Worm (Caenorhabditis elegans) whole organism, L4 larva: Measurements from ENCODE around the gene B0457.4.

Experiments used
- F10B5.3 ChIP-seq: sonication (generic microtip); optimal IDR thresholded peaks from 2 replicates; lab custom pipeline; 2016; ENCODE audit warnings: mild to moderate bottlenecking, missing genetic modification characterization, missing compliant biosample characterization
- F37D6.2 ChIP-seq: sonication (generic microtip); optimal IDR thresholded peaks from 2 replicates; lab custom pipeline; 2016; ENCODE audit warnings: mild to moderate bottlenecking, missing genetic modification characterization, missing compliant biosample characterization
- F49E8.2 ChIP-seq: sonication (generic microtip); optimal IDR thresholded peaks from 2 replicates; lab custom pipeline; 2016; ENCODE audit warnings: missing compliant biosample characterization, mild to moderate bottlenecking, missing genetic modification characterization, borderline replicate concordance
- Y105C5A.15 ChIP-seq: fragments of 200-800 bp; sonication (Bioruptor generic); IDR thresholded peaks from 2 replicates; pipeline ENCODE4 v1.3.6; 2022; ENCODE audit warnings: missing genetic modification characterization, missing compliant biosample characterization
- aha-1 ChIP-seq: fragments of 150-350 bp; peaks from one replicate; lab custom pipeline; 2014; ENCODE audit warnings: missing biosample characterization, missing genetic modification characterization
- aly-2 ChIP-seq: sonication (generic microtip); optimal IDR thresholded peaks from 2 replicates; lab custom pipeline; 2018; ENCODE audit warnings: missing biosample characterization, missing genetic modification characterization
- arid-1 ChIP-seq: fragments of 200-800 bp; sonication (Bioruptor generic); conservative IDR thresholded peaks from 2 replicates; pipeline ENCODE4 v1.3.6; 2022; ENCODE audit warnings: missing genetic modification reagents, missing genetic modification characterization, missing compliant biosample characterization
- ceh-32 ChIP-seq: sonication (generic microtip); optimal IDR thresholded peaks from 2 replicates; lab custom pipeline; 2016; ENCODE audit warnings: mild to moderate bottlenecking, missing genetic modification characterization, missing compliant biosample characterization; ENCODE audit not compliant: poor library complexity
- ceh-44 ChIP-seq: fragments of 200-800 bp; sonication (Bioruptor generic); IDR thresholded peaks from 2 replicates; pipeline ENCODE4 v1.3.6; 2022; ENCODE audit warnings: missing genetic modification reagents, missing genetic modification characterization, missing compliant biosample characterization
- daf-16 ChIP-seq, 3 experiments: sonication (generic microtip); optimal IDR thresholded peaks; 2 replicates each; lab custom pipeline; 2016 to 2017; ENCODE audit warnings: missing genetic modification characterization in 3 of 3, missing genetic modification reagents in 3 of 3, mild to moderate bottlenecking in 2 of 3, missing compliant biosample characterization in 2 of 3, missing biosample characterization in 1 of 3, moderate library complexity in 1 of 3
- daf-8 ChIP-seq: fragments of 200-800 bp; sonication (Bioruptor generic); IDR thresholded peaks from 2 replicates; pipeline ENCODE4 v1.3.6; 2022; ENCODE audit warnings: missing genetic modification characterization, missing compliant biosample characterization
- dmd-9 ChIP-seq: fragments of 200-800 bp; sonication (Bioruptor generic); IDR thresholded peaks from 2 replicates; pipeline ENCODE4 v1.3.6; 2022; ENCODE audit warnings: missing genetic modification reagents, missing genetic modification characterization, missing compliant biosample characterization
- dpl-1 ChIP-seq: fragments of 150-350 bp; optimal IDR thresholded peaks from 2 replicates; lab custom pipeline; 2014; ENCODE audit warnings: missing biosample characterization, missing genetic modification reagents, missing genetic modification characterization
- egl-27 ChIP-seq: sonication (generic microtip); optimal IDR thresholded peaks from 3 replicates; lab custom pipeline; 2017; ENCODE audit warnings: missing biosample characterization, missing genetic modification reagents, missing genetic modification characterization
- egl-43 ChIP-seq: fragments of 200-800 bp; sonication (Bioruptor generic); IDR thresholded peaks from 2 replicates; pipeline ENCODE4 v1.3.6; 2022; ENCODE audit warnings: missing genetic modification reagents, missing genetic modification characterization, missing compliant biosample characterization
- fos-1 ChIP-seq: fragments of 150-350 bp; optimal IDR thresholded peaks from 2 replicates; lab custom pipeline; 2014; ENCODE audit warnings: missing biosample characterization, missing genetic modification characterization
- hlh-11 ChIP-seq: fragments of 200-800 bp; sonication (Bioruptor generic); optimal IDR thresholded peaks from 2 replicates; lab custom pipeline; 2018; ENCODE audit warnings: mild to moderate bottlenecking, missing genetic modification characterization, missing compliant biosample characterization
- hlh-30 ChIP-seq: sonication (generic microtip); optimal IDR thresholded peaks from 2 replicates; lab custom pipeline; 2017; ENCODE audit warnings: antibody characterized with exemption, mild to moderate bottlenecking, missing genetic modification characterization, missing compliant biosample characterization; ENCODE audit not compliant: insufficient read depth
- hmg-1.1 ChIP-seq: fragments of 200-800 bp; sonication (Bioruptor generic); IDR thresholded peaks from 2 replicates; pipeline ENCODE4 v1.3.6; 2022; ENCODE audit warnings: missing genetic modification reagents, missing genetic modification characterization, missing compliant biosample characterization
- lin-15B ChIP-seq: fragments of 150-350 bp; sonication (generic microtip); optimal IDR thresholded peaks from 3 replicates; lab custom pipeline; 2014; ENCODE audit warnings: missing biosample characterization, missing genetic modification characterization
- lin-29 ChIP-seq: fragments of 200-800 bp; sonication (Bioruptor generic); IDR thresholded peaks from 2 replicates; pipeline ENCODE4 v1.3.6; 2022; ENCODE audit warnings: missing genetic modification reagents, missing genetic modification characterization, missing compliant biosample characterization
- lsy-2 ChIP-seq, 2 experiments: fragments of 150-350 bp in 1 of 2; sonication (generic microtip) in 1 of 2; optimal IDR thresholded peaks; 2 replicates each; lab custom pipeline; 2014 to 2017; ENCODE audit warnings: missing biosample characterization in 2 of 2, missing genetic modification characterization in 2 of 2
- madf-5 ChIP-seq, 2 experiments: fragments of 200-800 bp; sonication (Bioruptor generic); IDR thresholded peaks; 2 replicates each; pipeline ENCODE4 v1.3.6; 2022; ENCODE audit warnings: missing compliant biosample characterization in 2 of 2, missing genetic modification characterization in 2 of 2
- mdl-1 ChIP-seq, 2 experiments: fragments of 150-350 bp in 1 of 2; sonication (generic microtip) in 1 of 2; optimal IDR thresholded peaks; 2 replicates each; lab custom pipeline; 2014 to 2017; ENCODE audit warnings: missing biosample characterization in 2 of 2, missing genetic modification characterization in 2 of 2
- mep-1 ChIP-seq: fragments of 150-350 bp; sonication (generic microtip); optimal IDR thresholded peaks from 3 replicates; lab custom pipeline; 2014; ENCODE audit warnings: missing biosample characterization, missing genetic modification characterization
- nhr-102 ChIP-seq: sonication (generic microtip); optimal IDR thresholded peaks from 2 replicates; lab custom pipeline; 2016; ENCODE audit warnings: mild to moderate bottlenecking, missing genetic modification characterization, moderate library complexity, missing compliant biosample characterization
- nhr-11 ChIP-seq: fragments of 150-350 bp; optimal IDR thresholded peaks from 2 replicates; lab custom pipeline; 2014; ENCODE audit warnings: missing biosample characterization, missing genetic modification characterization
- nhr-111 ChIP-seq: fragments of 200-800 bp; sonication (Bioruptor generic); optimal IDR thresholded peaks from 2 replicates; lab custom pipeline; 2018; ENCODE audit warnings: mild to moderate bottlenecking, missing genetic modification characterization, missing compliant biosample characterization
- nhr-41 ChIP-seq: fragments of 200-800 bp; sonication (Bioruptor generic); IDR thresholded peaks from 2 replicates; pipeline ENCODE4 v1.3.6; 2022; ENCODE audit warnings: missing genetic modification reagents, missing genetic modification characterization, missing compliant biosample characterization
- nhr-48 ChIP-seq: sonication (generic microtip); optimal IDR thresholded peaks from 2 replicates; lab custom pipeline; 2016; ENCODE audit warnings: mild to moderate bottlenecking, missing genetic modification characterization, missing compliant biosample characterization
- nhr-76 ChIP-seq: fragments of 150-350 bp; optimal IDR thresholded peaks from 2 replicates; lab custom pipeline; 2014; ENCODE audit warnings: missing biosample characterization, missing genetic modification characterization
- pha-4 ChIP-seq, 2 experiments: fragments of 150-350 bp in 1 of 2; fragments of 200-800 bp in 1 of 2; sonication (Bioruptor generic) in 1 of 2; IDR thresholded peaks in 1 of 2; optimal IDR thresholded peaks in 1 of 2; 2 replicates each; pipeline versions ENCODE4 v1.3.6 to Lab custom; 2014 to 2022; ENCODE audit warnings: missing genetic modification characterization in 2 of 2, missing genetic modification reagents in 2 of 2, missing biosample characterization in 1 of 2, missing compliant biosample characterization in 1 of 2
- pqm-1 ChIP-seq: sonication (generic microtip); optimal IDR thresholded peaks from 2 replicates; lab custom pipeline; 2017; ENCODE audit warnings: missing biosample characterization, missing genetic modification characterization
- rbr-2 ChIP-seq: sonication (generic microtip); optimal IDR thresholded peaks from 2 replicates; lab custom pipeline; 2016; ENCODE audit warnings: missing genotype, missing genetic modification characterization, missing compliant biosample characterization
- saeg-2 ChIP-seq: fragments of 200-800 bp; sonication (Bioruptor generic); IDR thresholded peaks from 2 replicates; pipeline ENCODE4 v1.3.6; 2022; ENCODE audit warnings: missing genetic modification reagents, missing genetic modification characterization, missing compliant biosample characterization
- set-16 ChIP-seq: fragments of 200-800 bp; sonication (Bioruptor generic); IDR thresholded peaks from 2 replicates; pipeline ENCODE4 v1.3.6; 2022; ENCODE audit warnings: missing genetic modification reagents, missing genetic modification characterization, missing compliant biosample characterization
- tag-97 ChIP-seq: fragments of 200-800 bp; sonication (Bioruptor generic); IDR thresholded peaks from 2 replicates; pipeline ENCODE4 v1.3.6; 2022; ENCODE audit warnings: missing genetic modification characterization, missing compliant biosample characterization
- unc-130 ChIP-seq: sonication (generic microtip); optimal IDR thresholded peaks from 2 replicates; lab custom pipeline; 2016; ENCODE audit warnings: missing genetic modification reagents, missing genetic modification characterization, missing compliant biosample characterization
- unc-39 ChIP-seq: sonication (generic microtip); optimal IDR thresholded peaks from 2 replicates; lab custom pipeline; 2017; ENCODE audit warnings: missing biosample characterization, missing genetic modification characterization
- unc-62 ChIP-seq, 3 experiments: fragments of 150-350 bp in 1 of 3; sonication (generic microtip); optimal IDR thresholded peaks in 2 of 3; peaks in 1 of 3; 1 replicate in 1 of 3; 2 replicates in 2 of 3; lab custom pipeline; 2014 to 2017; ENCODE audit warnings: missing biosample characterization in 3 of 3, missing genetic modification characterization in 3 of 3, missing genetic modification reagents in 3 of 3, missing genotype in 1 of 3
- zag-1 ChIP-seq: fragments of 150-350 bp; optimal IDR thresholded peaks from 2 replicates; lab custom pipeline; 2014; ENCODE audit warnings: missing biosample characterization, missing genetic modification characterization
- zip-11 ChIP-seq: fragments of 200-800 bp; sonication (Bioruptor generic); IDR thresholded peaks from 2 replicates; pipeline ENCODE4 v1.3.6; 2022; ENCODE audit warnings: missing genetic modification characterization, missing compliant biosample characterization
- zip-2 ChIP-seq: fragments of 150-350 bp; optimal IDR thresholded peaks from 2 replicates; lab custom pipeline; 2014; ENCODE audit warnings: missing biosample characterization, missing genetic modification characterization
- ztf-11 ChIP-seq: fragments of 150-350 bp; optimal IDR thresholded peaks from 2 replicates; lab custom pipeline; 2014; ENCODE audit warnings: missing biosample characterization, missing genetic modification characterization
- ztf-7 ChIP-seq: fragments of 150-350 bp; optimal IDR thresholded peaks from 2 replicates; lab custom pipeline; 2014; ENCODE audit warnings: missing biosample characterization, missing genetic modification characterization

The B0457.4 gene

ce11 chrII:8911929-8912328, at the start of gene B0457.4:
Gene B0457.4 (minus strand): TSS chrII:8912029.
- no peak for TF ChIP-seq unc-39 (tag; lab: Kevin White, UChicago)
- TF ChIP-seq F10B5.3 (tag; lab: Kevin White, UChicago), result no peak

- TF ChIP-seq saeg-2 (no peak), tag-97 (GFP tag; lab: Robert Waterston, UW) (no peak), nhr-41 (GFP tag; lab: Robert Waterston, UW) (no peak), unc-62 (GFP tag; optimal IDR thresholded peaks at IDR 0.05 in 1 of 2; lab: Kevin White, UChicago) (peak in 1 of 2 experiments; percentile 78), unc-62 (tag; optimal IDR thresholded peaks at IDR 0.05; lab: Kevin White, UChicago) (no peak), nhr-11 (tag; lab: Kevin White, UChicago) (peak; percentile 8), arid-1 (GFP tag; lab: Robert Waterston, UW) (no peak)
- TF ChIP-seq, all 104 proteins: peak for 2
Observed at ce11 chrII:8961450-8961849, 49.6 kb upstream of the B0457.4 start.

ce11 chrII:8960414-8960813, 48.6 kb upstream of the B0457.4 start, which contains the start of gene cal-2:
Gene cal-2 (plus strand): TSS chrII:8960714.
- TF ChIP-seq ztf-7 (tag; lab: Kevin White, UChicago), result no peak
- TF ChIP-seq rbr-2 (tag; lab: Kevin White, UChicago), result no peak
- TF ChIP-seq ztf-11, result no peak
- TF ChIP-seq zip-11, result no peak
- no peak for TF ChIP-seq dpl-1 (GFP tag; lab: Kevin White, UChicago)
- no peak for TF ChIP-seq F37D6.2 (tag; lab: Kevin White, UChicago)
- no peak for TF ChIP-seq Y105C5A.15 (GFP tag; lab: Robert Waterston, UW)

- TF ChIP-seq daf-8, result no peak
- TF ChIP-seq madf-5 (GFP tag; IDR thresholded peaks at IDR 0.05; lab: Robert Waterston, UW), result no peak
- TF ChIP-seq nhr-111 (GFP tag; lab: Kevin White, UChicago), result no peak
- TF ChIP-seq nhr-11 (tag; lab: Kevin White, UChicago), result peak; percentile 46
- no peak for TF ChIP-seq aly-2 (tag; lab: Kevin White, UChicago)
- no peak for TF ChIP-seq zip-2
- peak; percentile 22 for TF ChIP-seq hlh-11
- TF ChIP-seq pqm-1 (tag; lab: Kevin White, UChicago), result no peak
- peak; percentile 37 for TF ChIP-seq hlh-30 (tag; lab: Kevin White, UChicago)
- peak in 1 of 2 experiments; percentile 32 for TF ChIP-seq daf-16 (GFP tag; optimal IDR thresholded peaks at IDR 0.05; lab: Kevin White, UChicago)
- no peak for TF ChIP-seq daf-16 (tag; optimal IDR thresholded peaks at IDR 0.05; lab: Kevin White, UChicago)
- no peak for TF ChIP-seq egl-27 (tag; lab: Kevin White, UChicago)
- no peak for TF ChIP-seq unc-130
- TF ChIP-seq zag-1 (tag; lab: Kevin White, UChicago), result no peak
- no peak for TF ChIP-seq set-16 (GFP tag; lab: Robert Waterston, UW)
- no peak for TF ChIP-seq mep-1 (tag; lab: Kevin White, UChicago)
- no peak for TF ChIP-seq pha-4 (GFP tag; IDR thresholded peaks at IDR 0.05; lab: Robert Waterston, UW)
- TF ChIP-seq pha-4 (tag; optimal IDR thresholded peaks at IDR 0.05; lab: Kevin White, UChicago), result no peak
- TF ChIP-seq fos-1 (tag; lab: Kevin White, UChicago), result no peak
- TF ChIP-seq mdl-1 (tag; optimal IDR thresholded peaks at IDR 0.05; lab: Kevin White, UChicago), result no peak
- TF ChIP-seq lin-15B, result no peak
- TF ChIP-seq lin-29 (GFP tag; lab: Robert Waterston, UW), result no peak
- no peak for TF ChIP-seq nhr-76 (tag; lab: Kevin White, UChicago)
- no peak for TF ChIP-seq ceh-44 (GFP tag; lab: Robert Waterston, UW)
- TF ChIP-seq hmg-1.1 (GFP tag; lab: Robert Waterston, UW), result no peak
- no peak for TF ChIP-seq nhr-102 (tag; lab: Kevin White, UChicago)
- peak; percentile 79 for TF ChIP-seq aha-1
- no peak for TF ChIP-seq ceh-32 (tag; lab: Kevin White, UChicago)
- no peak for TF ChIP-seq nhr-48 (tag; lab: Kevin White, UChicago)
- TF ChIP-seq dmd-9 (GFP tag; lab: Robert Waterston, UW), result no peak
- no peak for TF ChIP-seq F37D6.2 (tag; lab: Kevin White, UChicago)
- no peak for TF ChIP-seq egl-43 (GFP tag; lab: Robert Waterston, UW)
- peak in 1 of 2 experiments; percentile 93 for TF ChIP-seq unc-62 (GFP tag; optimal IDR thresholded peaks at IDR 0.05 in 1 of 2; lab: Kevin White, UChicago)
- TF ChIP-seq unc-62 (tag; optimal IDR thresholded peaks at IDR 0.05; lab: Kevin White, UChicago), result no peak
- peak in 1 of 2 experiments; percentile 13 for TF ChIP-seq lsy-2 (tag; optimal IDR thresholded peaks at IDR 0.05; lab: Kevin White, UChicago)
- no peak for TF ChIP-seq F49E8.2
Observed at ce11 chrII:8959081-8959480, 47.3 kb upstream of the B0457.4 start.
